Worm (Caenorhabditis elegans) whole organism, L4/young adult: Measurements from ENCODE around the gene mpdu-1.
"Not testable (repeated sequence)": the region's sequence is repeated elsewhere in the genome, so short reads cannot be mapped to it uniquely, and the experiment has no call there.

ENCODE experiments used
- W03F9.2 ChIP-seq: fragments of 150-350 bp; optimal IDR thresholded peaks from 2 replicates; lab custom pipeline; 2014; ENCODE audit warnings: missing biosample characterization, missing genetic modification characterization
- dao-5 ChIP-seq: sonication (generic microtip); optimal IDR thresholded peaks from 2 replicates; lab custom pipeline; 2016; ENCODE audit warnings: missing genotype, missing genetic modification characterization, moderate library complexity, missing compliant biosample characterization
- him-1 ChIP-seq: sonication (generic microtip); optimal IDR thresholded peaks from 2 replicates; lab custom pipeline; 2016; ENCODE audit warnings: missing genotype, missing genetic modification reagents, missing genetic modification characterization, missing compliant biosample characterization

mpdu-1 gene

ce11 chrV:8345436-8345835 lies 13.5 kb downstream of the mpdu-1 start, which contains the start of gene C08D8.1:
Gene C08D8.1 (plus strand): TSS chrV:8345759.
- TF ChIP-seq dao-5 (tag; lab: Kevin White, UChicago), result no peak
- TF ChIP-seq W03F9.2 (tag; lab: Kevin White, UChicago), result no peak
- TF ChIP-seq him-1 (tag; lab: Kevin White, UChicago), result no peak

- TF ChIP-seq W03F9.2 (tag; lab: Kevin White, UChicago), result no peak
- TF ChIP-seq dao-5 (tag; lab: Kevin White, UChicago), result no peak
- TF ChIP-seq him-1 (tag; lab: Kevin White, UChicago), result no peak
Observed at ce11 chrV:8342416-8342815, 16.5 kb downstream of the mpdu-1 start.

- TF ChIP-seq him-1, dao-5, W03F9.2 (tag; lab: Kevin White, UChicago): not testable (repeated sequence)
Observed at ce11 chrV:8340924-8341323, 18.0 kb downstream of the mpdu-1 start, which contains the start of gene C08D8.7. Gene C08D8.7 (plus strand): TSS chrV:8341224.

- TF ChIP-seq W03F9.2 (tag; lab: Kevin White, UChicago), result no peak
Observed at ce11 chrV:8335620-8336019, 23.3 kb downstream of the mpdu-1 start.

- no peak for TF ChIP-seq dao-5 (tag; lab: Kevin White, UChicago)
- no peak for TF ChIP-seq W03F9.2 (tag; lab: Kevin White, UChicago)
- no peak for TF ChIP-seq him-1 (tag; lab: Kevin White, UChicago)
Observed at ce11 chrV:8334360-8334759, 24.6 kb downstream of the mpdu-1 start, which contains the start of gene tmd-2. Gene tmd-2 (plus strand): TSS chrV:8334660.

ce11 chrV:8327080-8327479 lies 31.9 kb downstream of the mpdu-1 start:
- TF ChIP-seq dao-5 (tag; lab: Kevin White, UChicago), result no peak

- TF ChIP-seq W03F9.2 (tag; lab: Kevin White, UChicago) (no peak), him-1 (tag; lab: Kevin White, UChicago) (no peak), dao-5 (tag; lab: Kevin White, UChicago) (no peak)
Observed at ce11 chrV:8325906-8326305, 33.1 kb downstream of the mpdu-1 start.

ce11 chrV:8323545-8323944 lies 35.4 kb downstream of the mpdu-1 start:
- TF ChIP-seq dao-5 (tag; lab: Kevin White, UChicago) (no peak), W03F9.2 (tag; lab: Kevin White, UChicago) (no peak), him-1 (tag; lab: Kevin White, UChicago) (no peak)

- TF ChIP-seq W03F9.2 (tag; lab: Kevin White, UChicago) (no peak), him-1 (tag; lab: Kevin White, UChicago) (no peak), dao-5 (tag; lab: Kevin White, UChicago) (no peak)
Observed at ce11 chrV:8318135-8318534, 40.8 kb downstream of the mpdu-1 start, which contains the start of gene clec-219. Gene clec-219 (plus strand): TSS chrV:8318435.

- TF ChIP-seq dao-5 (tag; lab: Kevin White, UChicago) (no peak), him-1 (tag; lab: Kevin White, UChicago) (no peak), W03F9.2 (tag; lab: Kevin White, UChicago) (no peak)
Observed at ce11 chrV:8311210-8311609, 47.8 kb downstream of the mpdu-1 start, which contains the start of gene W02D7.12. Gene W02D7.12 (plus strand): TSS chrV:8311510.
